Fruit fly (Drosophila melanogaster) whole organism, wandering third instar larva: ENCODE data around the gene CG11168.
A peak's percentile ranks its signal among the peaks of the same experiment; 100 is the strongest.

ENCODE experiments used
- CG32264 ChIP-seq: fragments of 200-800 bp; sonication (Bioruptor generic); optimal IDR thresholded peaks from 2 replicates; lab custom pipeline; 2016; ENCODE audit warnings: missing biosample characterization, missing genetic modification characterization
- CG9705 ChIP-seq: fragments of 200-800 bp; sonication (Bioruptor generic); optimal IDR thresholded peaks from 2 replicates; lab custom pipeline; 2018; ENCODE audit warnings: missing biosample characterization, mild to moderate bottlenecking, missing genetic modification characterization
- CrebA ChIP-seq: fragments of 200-800 bp; sonication (Bioruptor generic); optimal IDR thresholded peaks from 2 replicates; lab custom pipeline; 2016; ENCODE audit warnings: missing biosample characterization, mild to moderate bottlenecking, missing genetic modification characterization, borderline replicate concordance
- Dfd ChIP-seq: fragments of >200 bp; optimal IDR thresholded peaks from 2 replicates; lab custom pipeline; 2017; ENCODE audit warnings: missing biosample characterization, missing genetic modification characterization
- Dif ChIP-seq: fragments of 200-275, 200-300 bp; sonication (Bioruptor generic); optimal IDR thresholded peaks from 2 replicates; lab custom pipeline; 2018; ENCODE audit warnings: missing biosample characterization, missing genetic modification characterization; ENCODE audit not compliant: partially characterized antibody
- GATAd ChIP-seq: sonication (Bioruptor generic); optimal IDR thresholded peaks from 2 replicates; lab custom pipeline; 2016; ENCODE audit warnings: missing biosample characterization, missing genetic modification characterization
- HLH106 ChIP-seq: fragments of 200-800 bp; optimal IDR thresholded peaks from 3 replicates; lab custom pipeline; 2019; ENCODE audit warnings: missing biosample characterization, mild to moderate bottlenecking, missing genetic modification characterization, moderate library complexity
- Hnf4 ChIP-seq: fragments of 200-800 bp; sonication (Bioruptor generic); optimal IDR thresholded peaks from 2 replicates; lab custom pipeline; 2016; ENCODE audit warnings: missing biosample characterization, mild to moderate bottlenecking, missing genetic modification characterization
- Hr78 ChIP-seq: fragments of >200 bp; optimal IDR thresholded peaks from 2 replicates; lab custom pipeline; 2017; ENCODE audit warnings: missing biosample characterization, missing genetic modification characterization
- Hr83 ChIP-seq: fragments of 200-300 bp; sonication (Bioruptor generic); optimal IDR thresholded peaks from 2 replicates; lab custom pipeline; 2016; ENCODE audit warnings: missing biosample characterization, mild to moderate bottlenecking, missing genetic modification characterization, moderate library complexity; ENCODE audit not compliant: poor library complexity, severe bottlenecking
- Jra ChIP-seq: sonication (Bioruptor generic); optimal IDR thresholded peaks from 2 replicates; lab custom pipeline; 2016; ENCODE audit warnings: missing biosample characterization, missing genetic modification characterization
- Mio ChIP-seq: sonication (Bioruptor generic); optimal IDR thresholded peaks from 2 replicates; lab custom pipeline; 2016; ENCODE audit warnings: missing biosample characterization, missing genetic modification characterization
- N ChIP-seq: fragments of >200 bp; optimal IDR thresholded peaks from 2 replicates; lab custom pipeline; 2018; ENCODE audit warnings: missing biosample characterization, missing external identifiers, missing genetic modification characterization
- OdsH ChIP-seq: fragments of 200-800 bp; sonication (Bioruptor generic); optimal IDR thresholded peaks from 2 replicates; lab custom pipeline; 2016; ENCODE audit warnings: missing biosample characterization, mild to moderate bottlenecking, missing genetic modification characterization
- Rel ChIP-seq, 2 experiments: fragments of 200-800 bp; sonication (Bioruptor generic) in 1 of 2; optimal IDR thresholded peaks; 2 replicates in 1 of 2; 3 replicates in 1 of 2; lab custom pipeline; 2016 to 2019; ENCODE audit warnings: mild to moderate bottlenecking in 2 of 2, missing biosample characterization in 2 of 2, missing genetic modification characterization in 2 of 2, moderate library complexity in 1 of 2
- Sp1 ChIP-seq: fragments of 200-800 bp; sonication (Bioruptor generic); optimal IDR thresholded peaks from 3 replicates; lab custom pipeline; 2019; ENCODE audit warnings: missing biosample characterization, mild to moderate bottlenecking, missing genetic modification characterization, moderate library complexity
- Vsx2 ChIP-seq: fragments of 200-300, 225-300 bp; sonication (Bioruptor generic); optimal IDR thresholded peaks from 2 replicates; lab custom pipeline; 2018; ENCODE audit warnings: missing biosample characterization, missing genetic modification characterization; ENCODE audit not compliant: partially characterized antibody
- br ChIP-seq: fragments of 200-800 bp; sonication (Bioruptor generic); optimal IDR thresholded peaks from 2 replicates; lab custom pipeline; 2016; ENCODE audit warnings: missing biosample characterization, missing genetic modification characterization
- dsf ChIP-seq: sonication (Bioruptor generic); optimal IDR thresholded peaks from 2 replicates; lab custom pipeline; 2016; ENCODE audit warnings: missing biosample characterization, missing genetic modification characterization, borderline replicate concordance
- ey ChIP-seq: fragments of 200-800 bp; sonication (Bioruptor generic); optimal IDR thresholded peaks from 2 replicates; lab custom pipeline; 2016; ENCODE audit warnings: missing biosample characterization, missing genetic modification characterization
- foxo ChIP-seq, 2 experiments: fragments of 200-800 bp; sonication (Bioruptor generic); optimal IDR thresholded peaks; 2 replicates in 1 of 2; 3 replicates in 1 of 2; lab custom pipeline; 2016 to 2017; ENCODE audit warnings: missing biosample characterization in 2 of 2, missing genetic modification characterization in 2 of 2
- fru ChIP-seq: fragments of 200-800 bp; sonication (Bioruptor generic); optimal IDR thresholded peaks from 3 replicates; lab custom pipeline; 2016; ENCODE audit warnings: missing biosample characterization, mild to moderate bottlenecking, missing genetic modification characterization
- h ChIP-seq: fragments of 200-800 bp; sonication (Bioruptor generic); optimal IDR thresholded peaks from 3 replicates; lab custom pipeline; 2016; ENCODE audit warnings: missing biosample characterization, mild to moderate bottlenecking, missing genetic modification characterization
- jim ChIP-seq: fragments of 175-275, 200-325 bp; sonication (Bioruptor generic); optimal IDR thresholded peaks from 2 replicates; lab custom pipeline; 2016; ENCODE audit warnings: missing biosample characterization, mild to moderate bottlenecking, missing genetic modification characterization
- lola ChIP-seq: fragments of >200 bp; optimal IDR thresholded peaks from 2 replicates; lab custom pipeline; 2017; ENCODE audit warnings: missing biosample characterization, missing genetic modification characterization
- pan ChIP-seq: fragments of >200 bp; optimal IDR thresholded peaks from 2 replicates; lab custom pipeline; 2017
- psq ChIP-seq: fragments of 200-800 bp; sonication (Bioruptor generic); optimal IDR thresholded peaks from 3 replicates; lab custom pipeline; 2017; ENCODE audit warnings: missing biosample characterization, mild to moderate bottlenecking, missing genetic modification characterization, moderate library complexity
- rgr ChIP-seq: fragments of 200-800 bp; sonication (Bioruptor generic); optimal IDR thresholded peaks from 3 replicates; lab custom pipeline; 2016; ENCODE audit warnings: missing biosample characterization, mild to moderate bottlenecking, missing genetic modification characterization
- sv ChIP-seq: fragments of 200-800 bp; sonication (Bioruptor generic); optimal IDR thresholded peaks from 3 replicates; lab custom pipeline; 2016; ENCODE audit warnings: missing biosample characterization, missing genetic modification characterization
- tai ChIP-seq: sonication (Bioruptor generic); optimal IDR thresholded peaks from 2 replicates; lab custom pipeline; 2016; ENCODE audit warnings: missing biosample characterization, missing genetic modification characterization
- usp ChIP-seq: fragments of >200 bp; optimal IDR thresholded peaks from 2 replicates; lab custom pipeline; 2017; ENCODE audit warnings: missing biosample characterization, missing genetic modification characterization
- woc ChIP-seq: sonication (Bioruptor generic); optimal IDR thresholded peaks from 2 replicates; lab custom pipeline; 2016; ENCODE audit warnings: missing biosample characterization, mild to moderate bottlenecking, missing genetic modification characterization

The CG11168 gene

DNA sequence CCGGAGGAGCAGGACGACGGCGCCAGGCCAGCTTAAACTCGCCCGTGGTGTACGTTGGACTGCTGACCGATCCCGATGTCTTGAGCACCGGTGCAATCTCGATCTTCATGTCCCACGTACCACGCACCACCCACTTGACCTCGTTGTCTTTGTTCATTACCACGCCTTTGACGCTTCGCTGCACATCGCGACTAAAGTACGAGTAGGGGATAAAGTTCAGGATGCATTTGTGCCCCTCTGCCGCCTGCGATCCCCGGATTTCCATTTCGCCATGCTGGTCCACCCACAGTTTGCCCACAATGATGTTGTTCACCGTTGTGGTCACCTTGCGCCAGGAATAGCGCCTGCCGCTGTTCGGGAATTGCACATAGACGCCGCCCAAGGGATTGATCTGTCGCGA is 17.9 kb downstream of the CG11168 start:
- TF ChIP-seq CrebA, result no peak
- TF ChIP-seq dsf, result no peak
- TF ChIP-seq Vsx2, result no peak
- no peak for TF ChIP-seq Hr83
- no peak for TF ChIP-seq jim (GFP tag; lab: Kevin White, UChicago)
- TF ChIP-seq woc (GFP tag; lab: Kevin White, UChicago), result no peak
- TF ChIP-seq Hnf4 (GFP tag; lab: Kevin White, UChicago), result no peak
- no peak for TF ChIP-seq Rel (GFP tag; optimal IDR thresholded peaks at IDR 0.05; lab: Kevin White, UChicago)
- TF ChIP-seq Rel (tag; optimal IDR thresholded peaks at IDR 0.05; lab: Kevin White, UChicago), result no peak
- no peak for TF ChIP-seq lola (GFP tag; lab: Kevin White, UChicago)
- no peak for TF ChIP-seq usp (GFP tag; lab: Kevin White, UChicago)
- no peak for TF ChIP-seq tai (GFP tag; lab: Kevin White, UChicago)
- TF ChIP-seq psq (GFP tag; lab: Kevin White, UChicago), result no peak
- no peak for TF ChIP-seq CG32264 (GFP tag; lab: Kevin White, UChicago)
- TF ChIP-seq Mio (GFP tag; lab: Kevin White, UChicago), result no peak
- TF ChIP-seq pan (lab: Kevin White, UChicago), result no peak
- no peak for TF ChIP-seq Hr78
- TF ChIP-seq OdsH (GFP tag; lab: Kevin White, UChicago), result no peak
- no peak for TF ChIP-seq fru (GFP tag; lab: Kevin White, UChicago)

DNA sequence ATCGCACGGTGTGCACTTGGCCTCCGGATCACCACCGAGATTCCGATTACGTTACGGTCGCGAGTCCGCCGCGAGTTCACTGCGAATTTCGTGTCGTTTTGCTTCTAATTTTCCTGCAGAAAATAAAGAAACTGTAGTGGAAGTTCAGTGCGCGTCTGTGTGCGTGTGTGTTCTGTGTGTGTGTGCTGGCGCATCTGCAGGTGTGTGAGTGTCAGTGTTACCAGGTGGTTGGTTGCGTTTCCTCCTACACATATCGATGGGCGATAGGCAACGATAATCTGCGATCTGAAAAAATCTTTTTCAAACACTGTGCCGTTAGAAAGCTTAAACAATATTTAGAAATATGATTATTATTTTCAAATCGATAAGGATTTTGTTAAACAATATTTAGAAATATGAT is 20.1 kb downstream of the CG11168 start, which contains the start of gene Osbp:
Gene Osbp, minus strand, starts transcription at position 174 of the 400 bp plus-strand sequence.
- no peak for TF ChIP-seq foxo (GFP tag; optimal IDR thresholded peaks at IDR 0.05; lab: Kevin White, UChicago)
- peak; percentile 35 for TF ChIP-seq CG9705
- no peak for TF ChIP-seq Rel (GFP tag; optimal IDR thresholded peaks at IDR 0.05; lab: Kevin White, UChicago)
- peak; percentile 29 for TF ChIP-seq Rel (tag; optimal IDR thresholded peaks at IDR 0.05; lab: Kevin White, UChicago)
- TF ChIP-seq Hr83, result peak; percentile 44
- TF ChIP-seq Sp1 (GFP tag; lab: Kevin White, UChicago), result no peak
- TF ChIP-seq GATAd (GFP tag; lab: Kevin White, UChicago), result no peak
- TF ChIP-seq N, result peak; percentile 26
- TF ChIP-seq, all 38 proteins: peak for 4

DNA sequence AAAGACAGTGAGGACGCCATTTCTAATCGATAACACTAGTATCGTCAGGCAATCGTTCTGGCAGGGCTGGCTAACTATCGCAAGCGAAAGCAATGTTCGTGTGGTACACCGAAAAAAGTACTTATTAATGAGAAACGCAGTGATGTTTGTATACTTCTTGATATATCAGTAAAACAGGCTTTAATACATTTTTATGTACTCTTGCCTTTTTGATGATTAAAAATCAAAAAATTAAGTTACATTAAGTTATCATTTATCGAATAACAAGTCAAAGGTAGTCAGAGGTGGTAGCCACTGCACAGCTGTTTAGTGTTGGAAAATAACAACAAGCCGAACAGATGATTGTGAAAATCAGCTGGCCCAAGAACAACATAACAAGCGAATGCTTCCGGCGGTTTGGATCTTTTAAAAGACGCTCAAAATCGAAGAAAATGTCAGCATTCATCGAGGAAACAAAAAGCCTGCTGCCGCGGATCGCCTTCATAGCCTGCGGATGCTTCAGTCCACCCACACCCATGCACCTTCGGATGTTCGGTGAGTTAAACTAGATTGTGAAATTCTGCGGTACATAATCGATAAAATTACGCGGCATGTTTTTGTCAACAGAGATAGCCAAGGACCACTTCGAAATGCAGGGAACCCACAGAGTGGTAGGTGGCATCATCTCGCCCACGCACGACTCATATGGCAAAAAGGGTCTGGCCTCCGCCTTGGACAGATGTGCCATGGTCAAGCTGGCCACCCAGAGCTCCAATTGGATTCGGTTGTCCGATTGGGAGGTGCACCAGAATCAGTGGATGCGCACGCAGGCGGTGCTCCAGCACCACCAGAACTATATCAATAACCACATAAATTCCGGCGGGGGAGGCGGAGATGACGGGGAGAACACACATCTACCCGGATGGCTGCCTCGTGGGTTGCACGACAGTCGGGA is 27.3 kb downstream of the CG11168 start, which contains the start of the genes ssh and Nmnat:
Gene ssh, minus strand, starts transcription at position 37 of the 934 bp plus-strand sequence.
Gene Nmnat, plus strand, starts transcription at position 318 of the 934 bp plus-strand sequence.
- TF ChIP-seq OdsH (GFP tag; lab: Kevin White, UChicago) (peak; percentile 39), h (GFP tag; lab: Kevin White, UChicago) (peak; percentile 70), HLH106 (tag; lab: Kevin White, UChicago) (peak; percentile 35), lola (GFP tag; lab: Kevin White, UChicago) (no peak), CG9705 (peak; percentile 34), Sp1 (GFP tag; lab: Kevin White, UChicago) (peak; percentile 35), fru (GFP tag; lab: Kevin White, UChicago) (peak; percentile 63), br (GFP tag; lab: Kevin White, UChicago) (peak; percentile 48), psq (GFP tag; lab: Kevin White, UChicago) (peak; percentile 79), woc (GFP tag; lab: Kevin White, UChicago) (no peak), Mio (GFP tag; lab: Kevin White, UChicago) (no peak), sv (GFP tag; lab: Kevin White, UChicago) (no peak), N (no peak), ey (peak; percentile 33), jim (GFP tag; lab: Kevin White, UChicago) (no peak), Hr83 (peak; percentile 51), rgr (peak; percentile 48), CG32264 (GFP tag; lab: Kevin White, UChicago) (peak; percentile 20), Rel (GFP tag; optimal IDR thresholded peaks at IDR 0.05; lab: Kevin White, UChicago) (no peak), Rel (tag; optimal IDR thresholded peaks at IDR 0.05; lab: Kevin White, UChicago) (peak; percentile 23)
- TF ChIP-seq, all 38 proteins: peak for 13

DNA sequence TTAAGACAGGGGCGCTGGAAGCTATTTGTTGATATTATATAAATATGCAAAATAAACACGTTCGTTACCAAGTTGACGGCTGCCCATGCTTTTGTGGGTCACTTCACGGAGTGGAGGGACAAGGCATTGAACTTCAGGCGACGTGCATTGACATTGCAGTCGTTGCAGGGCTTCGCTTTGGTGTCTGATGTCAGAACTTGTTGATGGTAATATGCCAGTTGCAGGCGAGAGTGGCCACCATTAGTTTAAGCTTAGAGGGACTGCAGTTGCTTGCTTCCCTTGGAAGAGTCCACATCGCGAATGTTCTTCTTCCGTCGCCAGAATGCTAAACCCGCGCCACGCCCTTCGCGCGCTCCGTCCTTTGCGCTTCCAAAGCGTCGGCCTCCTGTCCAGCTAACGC is 29.4 kb downstream of the CG11168 start, which contains the start of gene mah:
Gene mah, plus strand, starts transcription at position 301 of the 400 bp plus-strand sequence.
- TF ChIP-seq Hr83, result no peak
- no peak for TF ChIP-seq Rel (GFP tag; optimal IDR thresholded peaks at IDR 0.05; lab: Kevin White, UChicago)
- TF ChIP-seq Rel (tag; optimal IDR thresholded peaks at IDR 0.05; lab: Kevin White, UChicago), result no peak
- no peak for TF ChIP-seq Sp1 (GFP tag; lab: Kevin White, UChicago)
- no peak for TF ChIP-seq Jra (GFP tag; lab: Kevin White, UChicago)
- TF ChIP-seq Hnf4 (GFP tag; lab: Kevin White, UChicago), result no peak
- TF ChIP-seq dsf, result no peak
- TF ChIP-seq Dfd (GFP tag; lab: Kevin White, UChicago), result no peak
- TF ChIP-seq Dif (GFP tag; lab: Kevin White, UChicago), result no peak
- no peak for TF ChIP-seq Mio (GFP tag; lab: Kevin White, UChicago)
- TF ChIP-seq rgr, result no peak
- TF ChIP-seq foxo (GFP tag; optimal IDR thresholded peaks at IDR 0.05; lab: Kevin White, UChicago), result no peak
- TF ChIP-seq h (GFP tag; lab: Kevin White, UChicago), result no peak
- no peak for TF ChIP-seq HLH106 (tag; lab: Kevin White, UChicago)
- TF ChIP-seq Hr78, result no peak
- no peak for TF ChIP-seq lola (GFP tag; lab: Kevin White, UChicago)
- no peak for TF ChIP-seq pan (lab: Kevin White, UChicago)
- TF ChIP-seq Vsx2, result no peak
